Worm (Caenorhabditis elegans) whole organism, L4 larva: ENCODE data around the gene acp-3.
A peak's percentile ranks its signal among the peaks of the same experiment; 100 is the strongest.

Source experiments
- D1046.2 ChIP-seq: fragments of 200-800 bp; sonication (Bioruptor generic); IDR thresholded peaks from 2 replicates; pipeline ENCODE4 v1.3.6; 2022; ENCODE audit warnings: missing genetic modification characterization, missing compliant biosample characterization
- F10B5.3 ChIP-seq: sonication (generic microtip); optimal IDR thresholded peaks from 2 replicates; lab custom pipeline; 2016; ENCODE audit warnings: mild to moderate bottlenecking, missing genetic modification characterization, missing compliant biosample characterization
- F44E2.7 ChIP-seq: fragments of 200-800 bp; sonication (Bioruptor generic); IDR thresholded peaks from 2 replicates; pipeline ENCODE4 v2.1.2; 2022; ENCODE audit warnings: missing genetic modification characterization, missing compliant biosample characterization
- R02D3.7 ChIP-seq: fragments of 150-350 bp; sonication (generic microtip); optimal IDR thresholded peaks from 3 replicates; lab custom pipeline; 2014; ENCODE audit warnings: missing biosample characterization, missing genetic modification characterization
- T26A8.4 ChIP-seq: fragments of 200-800 bp; sonication (Bioruptor generic); IDR thresholded peaks from 2 replicates; pipeline ENCODE4 v1.3.6; 2022; ENCODE audit warnings: missing genetic modification characterization, missing compliant biosample characterization
- Y75B8A.6 ChIP-seq: fragments of 200-800 bp; sonication (Bioruptor generic); IDR thresholded peaks from 2 replicates; pipeline ENCODE4 v1.3.6; 2022; ENCODE audit warnings: missing genetic modification reagents, missing genetic modification characterization, missing compliant biosample characterization
- ZK337.2 ChIP-seq: fragments of 200-800 bp; sonication (Bioruptor generic); IDR thresholded peaks from 2 replicates; pipeline ENCODE4 v1.3.6; 2022; ENCODE audit warnings: missing genetic modification reagents, missing genetic modification characterization, missing compliant biosample characterization
- ZK546.5 ChIP-seq, 2 experiments: sonication (generic microtip); optimal IDR thresholded peaks; 2 replicates each; lab custom pipeline; 2017; ENCODE audit warnings: missing biosample characterization in 2 of 2, missing genetic modification characterization in 2 of 2
- aly-2 ChIP-seq: sonication (generic microtip); optimal IDR thresholded peaks from 2 replicates; lab custom pipeline; 2018; ENCODE audit warnings: missing biosample characterization, missing genetic modification characterization
- arid-1 ChIP-seq: fragments of 200-800 bp; sonication (Bioruptor generic); conservative IDR thresholded peaks from 2 replicates; pipeline ENCODE4 v1.3.6; 2022; ENCODE audit warnings: missing genetic modification reagents, missing genetic modification characterization, missing compliant biosample characterization
- attf-4 ChIP-seq: sonication (generic microtip); optimal IDR thresholded peaks from 3 replicates; lab custom pipeline; 2017; ENCODE audit warnings: missing biosample characterization, missing genetic modification characterization
- ceh-20 ChIP-seq: fragments of 200-800 bp; sonication (Bioruptor generic); IDR thresholded peaks from 2 replicates; pipeline ENCODE4 v1.3.6; 2022; ENCODE audit warnings: missing genetic modification reagents, missing genetic modification characterization, missing compliant biosample characterization
- ceh-28 ChIP-seq: fragments of 150-350 bp; optimal IDR thresholded peaks from 2 replicates; lab custom pipeline; 2014; ENCODE audit warnings: missing biosample characterization, missing genetic modification reagents, missing genetic modification characterization
- ceh-32 ChIP-seq: sonication (generic microtip); optimal IDR thresholded peaks from 2 replicates; lab custom pipeline; 2016; ENCODE audit warnings: mild to moderate bottlenecking, missing genetic modification characterization, missing compliant biosample characterization; ENCODE audit not compliant: poor library complexity
- ceh-82 ChIP-seq: sonication (generic microtip); optimal IDR thresholded peaks from 2 replicates; lab custom pipeline; 2017; ENCODE audit warnings: missing biosample characterization, missing genetic modification characterization
- ces-1 ChIP-seq: fragments of 150-350 bp; sonication (generic microtip); optimal IDR thresholded peaks from 4 replicates; lab custom pipeline; 2014; ENCODE audit warnings: missing biosample characterization, missing genetic modification reagents, missing genetic modification characterization
- ctbp-1 ChIP-seq: fragments of 200-800 bp; sonication (Bioruptor generic); IDR thresholded peaks from 2 replicates; pipeline ENCODE4 v1.3.6; 2022; ENCODE audit warnings: missing genetic modification reagents, missing genetic modification characterization, missing compliant biosample characterization
- daf-8 ChIP-seq: fragments of 200-800 bp; sonication (Bioruptor generic); IDR thresholded peaks from 2 replicates; pipeline ENCODE4 v1.3.6; 2022; ENCODE audit warnings: missing genetic modification characterization, missing compliant biosample characterization
- dpl-1 ChIP-seq: fragments of 150-350 bp; optimal IDR thresholded peaks from 2 replicates; lab custom pipeline; 2014; ENCODE audit warnings: missing biosample characterization, missing genetic modification reagents, missing genetic modification characterization
- duxl-1 ChIP-seq: sonication (generic microtip); optimal IDR thresholded peaks from 2 replicates; lab custom pipeline; 2016; ENCODE audit warnings: mild to moderate bottlenecking, missing genetic modification characterization, moderate library complexity, missing compliant biosample characterization; ENCODE audit not compliant: poor library complexity
- dve-1 ChIP-seq: sonication (generic microtip); optimal IDR thresholded peaks from 2 replicates; lab custom pipeline; 2017; ENCODE audit warnings: antibody characterized with exemption, mild to moderate bottlenecking, missing genetic modification characterization, missing compliant biosample characterization; ENCODE audit not compliant: insufficient read depth
- egl-27 ChIP-seq: sonication (generic microtip); optimal IDR thresholded peaks from 3 replicates; lab custom pipeline; 2017; ENCODE audit warnings: missing biosample characterization, missing genetic modification reagents, missing genetic modification characterization
- fos-1 ChIP-seq: fragments of 150-350 bp; optimal IDR thresholded peaks from 2 replicates; lab custom pipeline; 2014; ENCODE audit warnings: missing biosample characterization, missing genetic modification characterization
- hif-1 ChIP-seq, 2 experiments: sonication (generic microtip); optimal IDR thresholded peaks; 2 replicates each; lab custom pipeline; 2016 to 2017; ENCODE audit warnings: missing compliant biosample characterization in 2 of 2, missing genetic modification characterization in 2 of 2, missing genetic modification reagents in 2 of 2, missing genotype in 2 of 2, mild to moderate bottlenecking in 1 of 2
- hlh-11 ChIP-seq: fragments of 200-800 bp; sonication (Bioruptor generic); optimal IDR thresholded peaks from 2 replicates; lab custom pipeline; 2018; ENCODE audit warnings: mild to moderate bottlenecking, missing genetic modification characterization, missing compliant biosample characterization
- hmg-1.1 ChIP-seq: fragments of 200-800 bp; sonication (Bioruptor generic); IDR thresholded peaks from 2 replicates; pipeline ENCODE4 v1.3.6; 2022; ENCODE audit warnings: missing genetic modification reagents, missing genetic modification characterization, missing compliant biosample characterization
- lin-29 ChIP-seq: fragments of 200-800 bp; sonication (Bioruptor generic); IDR thresholded peaks from 2 replicates; pipeline ENCODE4 v1.3.6; 2022; ENCODE audit warnings: missing genetic modification reagents, missing genetic modification characterization, missing compliant biosample characterization
- lin-38 ChIP-seq: fragments of 200-800 bp; sonication (Bioruptor generic); IDR thresholded peaks from 2 replicates; pipeline ENCODE4 v1.3.6; 2022; ENCODE audit warnings: missing genetic modification reagents, missing genetic modification characterization, missing compliant biosample characterization
- lsy-2 ChIP-seq, 2 experiments: fragments of 150-350 bp in 1 of 2; sonication (generic microtip) in 1 of 2; optimal IDR thresholded peaks; 2 replicates each; lab custom pipeline; 2014 to 2017; ENCODE audit warnings: missing biosample characterization in 2 of 2, missing genetic modification characterization in 2 of 2
- mdl-1 ChIP-seq, 2 experiments: fragments of 150-350 bp in 1 of 2; sonication (generic microtip) in 1 of 2; optimal IDR thresholded peaks; 2 replicates each; lab custom pipeline; 2014 to 2017; ENCODE audit warnings: missing biosample characterization in 2 of 2, missing genetic modification characterization in 2 of 2
- mep-1 ChIP-seq: fragments of 150-350 bp; sonication (generic microtip); optimal IDR thresholded peaks from 3 replicates; lab custom pipeline; 2014; ENCODE audit warnings: missing biosample characterization, missing genetic modification characterization
- mxl-3 ChIP-seq: fragments of 200-800 bp; sonication (Bioruptor generic); optimal IDR thresholded peaks from 2 replicates; lab custom pipeline; 2018; ENCODE audit warnings: mild to moderate bottlenecking, missing genetic modification characterization, missing compliant biosample characterization
- nhr-10 ChIP-seq: fragments of 150-350 bp; optimal IDR thresholded peaks from 2 replicates; lab custom pipeline; 2014; ENCODE audit warnings: missing biosample characterization, missing genetic modification characterization
- nhr-102 ChIP-seq: sonication (generic microtip); optimal IDR thresholded peaks from 2 replicates; lab custom pipeline; 2016; ENCODE audit warnings: mild to moderate bottlenecking, missing genetic modification characterization, moderate library complexity, missing compliant biosample characterization
- nhr-11 ChIP-seq: fragments of 150-350 bp; optimal IDR thresholded peaks from 2 replicates; lab custom pipeline; 2014; ENCODE audit warnings: missing biosample characterization, missing genetic modification characterization
- nhr-42 ChIP-seq: fragments of 200-800 bp; sonication (Bioruptor generic); IDR thresholded peaks from 2 replicates; pipeline ENCODE4 v1.3.6; 2022; ENCODE audit warnings: missing genetic modification characterization, missing compliant biosample characterization
- pha-4 ChIP-seq, 2 experiments: fragments of 150-350 bp in 1 of 2; fragments of 200-800 bp in 1 of 2; sonication (Bioruptor generic) in 1 of 2; IDR thresholded peaks in 1 of 2; optimal IDR thresholded peaks in 1 of 2; 2 replicates each; pipeline versions ENCODE4 v1.3.6 to Lab custom; 2014 to 2022; ENCODE audit warnings: missing genetic modification characterization in 2 of 2, missing genetic modification reagents in 2 of 2, missing biosample characterization in 1 of 2, missing compliant biosample characterization in 1 of 2
- php-3 ChIP-seq: fragments of 200-800 bp; sonication (Bioruptor generic); IDR thresholded peaks from 2 replicates; pipeline ENCODE4 v1.3.6; 2022; ENCODE audit warnings: missing genetic modification reagents, missing genetic modification characterization, missing compliant biosample characterization
- pqm-1 ChIP-seq: sonication (generic microtip); optimal IDR thresholded peaks from 2 replicates; lab custom pipeline; 2017; ENCODE audit warnings: missing biosample characterization, missing genetic modification characterization
- snpc-1.2 ChIP-seq: fragments of 200-800 bp; sonication (Bioruptor generic); IDR thresholded peaks from 2 replicates; pipeline ENCODE4 v1.3.6; 2022; ENCODE audit warnings: missing genetic modification reagents, missing genetic modification characterization, missing compliant biosample characterization
- snpc-4 ChIP-seq: fragments of 150-350 bp; optimal IDR thresholded peaks from 2 replicates; lab custom pipeline; 2014; ENCODE audit warnings: missing biosample characterization, missing genetic modification characterization
- spr-1 ChIP-seq: sonication (generic microtip); optimal IDR thresholded peaks from 2 replicates; lab custom pipeline; 2016; ENCODE audit warnings: mild to moderate bottlenecking, missing genetic modification characterization, missing compliant biosample characterization
- unc-130 ChIP-seq: sonication (generic microtip); optimal IDR thresholded peaks from 2 replicates; lab custom pipeline; 2016; ENCODE audit warnings: missing genetic modification reagents, missing genetic modification characterization, missing compliant biosample characterization
- unc-39 ChIP-seq: sonication (generic microtip); optimal IDR thresholded peaks from 2 replicates; lab custom pipeline; 2017; ENCODE audit warnings: missing biosample characterization, missing genetic modification characterization
- unc-62 ChIP-seq, 3 experiments: fragments of 150-350 bp in 1 of 3; sonication (generic microtip); optimal IDR thresholded peaks in 2 of 3; peaks in 1 of 3; 1 replicate in 1 of 3; 2 replicates in 2 of 3; lab custom pipeline; 2014 to 2017; ENCODE audit warnings: missing biosample characterization in 3 of 3, missing genetic modification characterization in 3 of 3, missing genetic modification reagents in 3 of 3, missing genotype in 1 of 3
- zfp-2 ChIP-seq: sonication (generic microtip); optimal IDR thresholded peaks from 2 replicates; lab custom pipeline; 2016; ENCODE audit warnings: mild to moderate bottlenecking, missing genetic modification characterization, missing compliant biosample characterization
- zfp-3 ChIP-seq: fragments of 200-800 bp; sonication (Bioruptor generic); conservative IDR thresholded peaks from 2 replicates; pipeline ENCODE4 v1.3.6; 2022; ENCODE audit warnings: missing genetic modification reagents, missing genetic modification characterization, missing compliant biosample characterization
- zip-11 ChIP-seq: fragments of 200-800 bp; sonication (Bioruptor generic); IDR thresholded peaks from 2 replicates; pipeline ENCODE4 v1.3.6; 2022; ENCODE audit warnings: missing genetic modification characterization, missing compliant biosample characterization
- ztf-11 ChIP-seq: fragments of 150-350 bp; optimal IDR thresholded peaks from 2 replicates; lab custom pipeline; 2014; ENCODE audit warnings: missing biosample characterization, missing genetic modification characterization

The acp-3 gene

ce11 chrII:8442176-8442575 is 5.2 kb upstream of the acp-3 start (continued):
- no peak for TF ChIP-seq daf-8 (GFP tag; lab: Robert Waterston, UW)
- no peak for TF ChIP-seq ctbp-1 (GFP tag; lab: Robert Waterston, UW)
- TF ChIP-seq zip-11 (GFP tag; lab: Robert Waterston, UW): no peak
- TF ChIP-seq nhr-10 (tag; lab: Kevin White, UChicago): no peak
- TF ChIP-seq pha-4 (GFP tag; IDR thresholded peaks at IDR 0.05; lab: Robert Waterston, UW): no peak
- TF ChIP-seq pha-4 (tag; optimal IDR thresholded peaks at IDR 0.05; lab: Kevin White, UChicago): no peak
- no peak for TF ChIP-seq nhr-42 (GFP tag; lab: Robert Waterston, UW)
- no peak for TF ChIP-seq lin-29 (GFP tag; lab: Robert Waterston, UW)
- no peak for TF ChIP-seq ZK337.2
- TF ChIP-seq lin-38: peak; percentile 60
- TF ChIP-seq pqm-1 (tag; lab: Kevin White, UChicago): no peak
- TF ChIP-seq Y75B8A.6 (GFP tag; lab: Robert Waterston, UW): no peak
- no peak for TF ChIP-seq ceh-32 (tag; lab: Kevin White, UChicago)
- TF ChIP-seq hmg-1.1: peak; percentile 48
- TF ChIP-seq unc-39 (tag; lab: Kevin White, UChicago): no peak
- peak; percentile 46 for TF ChIP-seq dve-1 (tag; lab: Kevin White, UChicago)
- TF ChIP-seq dpl-1 (GFP tag; lab: Kevin White, UChicago): peak; percentile 57
- TF ChIP-seq snpc-4 (tag; lab: Kevin White, UChicago): no peak
- TF ChIP-seq ceh-28: no peak
- peak; percentile 23; the same call in 1 of the 2 replicates for TF ChIP-seq T26A8.4 (GFP tag; lab: Robert Waterston, UW)
- no peak for TF ChIP-seq spr-1 (tag; lab: Kevin White, UChicago)
- TF ChIP-seq aly-2 (tag; lab: Kevin White, UChicago): no peak
- no peak for TF ChIP-seq mxl-3 (GFP tag; lab: Kevin White, UChicago)
- no peak for TF ChIP-seq ztf-11
- no peak for TF ChIP-seq R02D3.7 (tag; lab: Kevin White, UChicago)
- TF ChIP-seq duxl-1 (tag; lab: Kevin White, UChicago): peak; percentile 39
- no peak for TF ChIP-seq zfp-3
- TF ChIP-seq ceh-82: no peak
- no peak for TF ChIP-seq nhr-102 (tag; lab: Kevin White, UChicago)
- TF ChIP-seq ces-1 (GFP tag; lab: Kevin White, UChicago): no peak
- peak; percentile 26 for TF ChIP-seq hlh-11 (tag; lab: Kevin White, UChicago)
- TF ChIP-seq hif-1 (tag; optimal IDR thresholded peaks at IDR 0.05; lab: Kevin White, UChicago): peak in 1 of 2 experiments; percentile 5
- no peak for TF ChIP-seq F10B5.3 (tag; lab: Kevin White, UChicago)
- no peak for TF ChIP-seq zfp-2 (tag; lab: Kevin White, UChicago)
- TF ChIP-seq ceh-20 (GFP tag; lab: Robert Waterston, UW): 0 out of 2 replicates have a peak, but pooled peaks have one; percentile 12
- no peak for TF ChIP-seq ZK546.5 (tag; optimal IDR thresholded peaks at IDR 0.05; lab: Kevin White, UChicago)
- no peak for TF ChIP-seq unc-130 (GFP tag; lab: Kevin White, UChicago)

- TF ChIP-seq ztf-11 (no peak), lsy-2 (tag; optimal IDR thresholded peaks at IDR 0.05; lab: Kevin White, UChicago) (peak in 1 of 2 experiments; percentile 32), ceh-32 (tag; lab: Kevin White, UChicago) (no peak), zfp-2 (tag; lab: Kevin White, UChicago) (no peak), F44E2.7 (GFP tag; lab: Robert Waterston, UW) (peak; percentile 99), php-3 (GFP tag; lab: Robert Waterston, UW) (peak; percentile 77), spr-1 (tag; lab: Kevin White, UChicago) (peak; percentile 84), unc-62 (GFP tag; optimal IDR thresholded peaks at IDR 0.05 in 1 of 2; lab: Kevin White, UChicago) (no peak), unc-62 (tag; optimal IDR thresholded peaks at IDR 0.05; lab: Kevin White, UChicago) (no peak), mdl-1 (tag; optimal IDR thresholded peaks at IDR 0.05; lab: Kevin White, UChicago) (no peak), attf-4 (no peak), ZK337.2 (0 out of 2 replicates have a peak, but pooled peaks have one; percentile 25), egl-27 (tag; lab: Kevin White, UChicago) (no peak), fos-1 (tag; lab: Kevin White, UChicago) (no peak), snpc-1.2 (GFP tag; lab: Robert Waterston, UW) (peak; percentile 85), Y75B8A.6 (GFP tag; lab: Robert Waterston, UW) (peak; percentile 82; the same call in 1 of the 2 replicates), zip-11 (GFP tag; lab: Robert Waterston, UW) (no peak), mep-1 (tag; lab: Kevin White, UChicago) (no peak), D1046.2 (peak; percentile 88), nhr-11 (tag; lab: Kevin White, UChicago) (no peak), arid-1 (GFP tag; lab: Robert Waterston, UW) (peak; percentile 96), dve-1 (tag; lab: Kevin White, UChicago) (no peak)
These were observed 4.6 kb upstream of the acp-3 start for ce11 chrII:8441519-8441918.
